Fruit fly (Drosophila melanogaster) whole organism, embryonic: Measurements from ENCODE around the gene cd.

Experiments
- CG11696 ChIP-seq: fragments of 200-800 bp; sonication (Bioruptor generic); IDR thresholded peaks from 2 replicates; pipeline ENCODE4 v1.3.6; 2022; ENCODE audit warnings: missing biosample characterization, missing genetic modification characterization
- CG12299 ChIP-seq: fragments of 200-800 bp; sonication (Bioruptor generic); optimal IDR thresholded peaks from 2 replicates; lab custom pipeline; 2018; ENCODE audit warnings: missing biosample characterization, mild to moderate bottlenecking, missing genetic modification characterization
- CG13296 ChIP-seq: fragments of 200-800 bp; sonication (Bioruptor generic); optimal IDR thresholded peaks from 3 replicates; lab custom pipeline; 2018; ENCODE audit warnings: missing biosample characterization, mild to moderate bottlenecking, missing genetic modification characterization
- CG14860 ChIP-seq: fragments of 200-800 bp; sonication (Bioruptor generic); IDR thresholded peaks from 3 replicates; pipeline ENCODE4 v1.3.6; 2022; ENCODE audit warnings: missing biosample characterization, missing genetic modification characterization; ENCODE audit not compliant: partially characterized antibody
- CG15479 ChIP-seq: fragments of 200-800 bp; sonication (Bioruptor generic); optimal IDR thresholded peaks from 3 replicates; lab custom pipeline; 2019; ENCODE audit warnings: missing biosample characterization, mild to moderate bottlenecking, missing genetic modification characterization, moderate library complexity
- CG17802 ChIP-seq: fragments of 200-800 bp; sonication (Bioruptor generic); optimal IDR thresholded peaks from 2 replicates; lab custom pipeline; 2018; ENCODE audit warnings: missing biosample characterization, mild to moderate bottlenecking, missing genetic modification characterization, moderate library complexity
- CG2678 ChIP-seq: fragments of 200-800 bp; sonication (Bioruptor generic); optimal IDR thresholded peaks from 3 replicates; lab custom pipeline; 2019; ENCODE audit warnings: missing biosample characterization, mild to moderate bottlenecking, missing genetic modification characterization, moderate library complexity
- CG30020 ChIP-seq: fragments of 200-800 bp; optimal IDR thresholded peaks from 2 replicates; lab custom pipeline; 2019; ENCODE audit warnings: missing biosample characterization, mild to moderate bottlenecking, missing genetic modification characterization, moderate library complexity
- CG31441 ChIP-seq: fragments of 200-800 bp; sonication (Bioruptor generic); IDR thresholded peaks from 2 replicates; pipeline ENCODE4 v1.3.6; 2022; ENCODE audit warnings: missing biosample characterization, missing genetic modification characterization
- CG7745 ChIP-seq: fragments of 200-800 bp; sonication (Bioruptor generic); optimal IDR thresholded peaks from 2 replicates; lab custom pipeline; 2018; ENCODE audit warnings: missing biosample characterization, mild to moderate bottlenecking, missing genetic modification characterization, moderate library complexity
- CG7839 ChIP-seq: fragments of 200-800 bp; sonication (Bioruptor generic); optimal IDR thresholded peaks from 3 replicates; lab custom pipeline; 2018; ENCODE audit warnings: missing biosample characterization, mild to moderate bottlenecking, missing genetic modification characterization, moderate library complexity
- CG7963 ChIP-seq: fragments of 200-800 bp; sonication (Bioruptor generic); IDR thresholded peaks from 3 replicates; pipeline ENCODE4 v1.3.6; 2022; ENCODE audit warnings: missing biosample characterization, missing genetic modification characterization; ENCODE audit not compliant: partially characterized antibody
- CG8281 ChIP-seq: fragments of 200-800 bp; sonication (Bioruptor generic); optimal IDR thresholded peaks from 2 replicates; lab custom pipeline; 2018; ENCODE audit warnings: missing biosample characterization, mild to moderate bottlenecking, missing genetic modification characterization, moderate library complexity
- CG9437 ChIP-seq: fragments of 200-800 bp; sonication (Bioruptor generic); optimal IDR thresholded peaks from 2 replicates; lab custom pipeline; 2018; ENCODE audit warnings: missing biosample characterization, mild to moderate bottlenecking, missing genetic modification characterization
- CG9609 ChIP-seq: fragments of 200-800 bp; sonication (Bioruptor generic); optimal IDR thresholded peaks from 3 replicates; lab custom pipeline; 2016; ENCODE audit warnings: missing biosample characterization, missing genetic modification characterization
- CG9727 ChIP-seq: fragments of 200-800 bp; sonication (Bioruptor generic); optimal IDR thresholded peaks from 3 replicates; lab custom pipeline; 2017; ENCODE audit warnings: missing biosample characterization, mild to moderate bottlenecking, missing genetic modification characterization
- CG9797 ChIP-seq: fragments of 200-800 bp; sonication (Bioruptor generic); optimal IDR thresholded peaks from 3 replicates; lab custom pipeline; 2018; ENCODE audit warnings: missing biosample characterization, mild to moderate bottlenecking, missing genetic modification characterization
- CTCF ChIP-seq: fragments of 200-800 bp; sonication (Bioruptor generic); optimal IDR thresholded peaks from 2 replicates; lab custom pipeline; 2017; ENCODE audit warnings: missing biosample characterization, mild to moderate bottlenecking, missing genetic modification characterization, moderate library complexity
- Deaf1 ChIP-seq: fragments of 200-800 bp; optimal IDR thresholded peaks from 3 replicates; lab custom pipeline; 2019; ENCODE audit warnings: missing biosample characterization, mild to moderate bottlenecking, missing genetic modification characterization, moderate library complexity
- Ets97D ChIP-seq: fragments of 200-800 bp; sonication (Bioruptor generic); optimal IDR thresholded peaks from 3 replicates; lab custom pipeline; 2016; ENCODE audit warnings: missing biosample characterization, missing genetic modification characterization
- HHEX ChIP-seq: fragments of 200-800 bp; sonication (Bioruptor generic); optimal IDR thresholded peaks from 3 replicates; lab custom pipeline; 2017; ENCODE audit warnings: missing biosample characterization, mild to moderate bottlenecking, missing genetic modification characterization, missing genetic modification reagents
- Med ChIP-seq: fragments of 200-800 bp; sonication (Bioruptor generic); peaks from one replicate; lab custom pipeline; 2016; ENCODE audit warnings: missing biosample characterization, missing genetic modification characterization, mild to moderate bottlenecking, inconsistent platforms, moderate library complexity
- Pdp1 ChIP-seq, 2 experiments: fragments of 200-800 bp; sonication (Bioruptor generic); optimal IDR thresholded peaks; 3 replicates each; lab custom pipeline; 2016; ENCODE audit warnings: missing biosample characterization in 2 of 2, missing genetic modification characterization in 2 of 2, mild to moderate bottlenecking in 1 of 2, moderate library complexity in 1 of 2
- Ptx1 ChIP-seq: fragments of 200-800 bp; sonication (Bioruptor generic); IDR thresholded peaks from 2 replicates; pipeline ENCODE4 v1.3.6; 2022; ENCODE audit warnings: missing biosample characterization, missing genetic modification characterization
- Rx ChIP-seq: fragments of 200-800 bp; sonication (Bioruptor generic); IDR thresholded peaks from 2 replicates; pipeline ENCODE4 v1.3.6; 2022; ENCODE audit warnings: missing biosample characterization, missing genetic modification characterization
- ato ChIP-seq: fragments of 200-800 bp; sonication (Bioruptor generic); IDR thresholded peaks from 2 replicates; pipeline ENCODE4 v1.3.6; 2022; ENCODE audit warnings: missing biosample characterization, missing genetic modification characterization; ENCODE audit not compliant: partially characterized antibody
- bcd ChIP-seq: fragments of 200-800 bp; sonication (Bioruptor generic); optimal IDR thresholded peaks from 2 replicates; lab custom pipeline; 2017; ENCODE audit warnings: missing biosample characterization, mild to moderate bottlenecking, missing genetic modification characterization
- ci ChIP-seq: fragments of 200-800 bp; sonication (Bioruptor generic); IDR thresholded peaks from 3 replicates; pipeline ENCODE4 v1.3.6; 2022; ENCODE audit warnings: missing biosample characterization, missing genetic modification characterization
- danr ChIP-seq: fragments of 200-800 bp; sonication (Bioruptor generic); IDR thresholded peaks from 2 replicates; pipeline ENCODE4 v1.3.6; 2022; ENCODE audit warnings: missing biosample characterization, missing genetic modification characterization
- en ChIP-seq: fragments of 200-800 bp; sonication (Bioruptor generic); optimal IDR thresholded peaks from 2 replicates; lab custom pipeline; 2016; ENCODE audit warnings: missing biosample characterization, missing genetic modification characterization
- eyg ChIP-seq: fragments of 200-800 bp; sonication (Bioruptor generic); optimal IDR thresholded peaks from 3 replicates; lab custom pipeline; 2016; ENCODE audit warnings: missing biosample characterization, missing genetic modification characterization
- insv ChIP-seq, 2 experiments: fragments of 200-800 bp; sonication (Bioruptor generic); optimal IDR thresholded peaks; 3 replicates each; lab custom pipeline; 2016 to 2018; ENCODE audit warnings: missing biosample characterization in 2 of 2, missing genetic modification characterization in 2 of 2
- inv ChIP-seq: fragments of 200-800 bp; sonication (Bioruptor generic); IDR thresholded peaks from 2 replicates; pipeline ENCODE4 v1.3.6; 2022; ENCODE audit warnings: missing biosample characterization, missing genetic modification characterization; ENCODE audit not compliant: partially characterized antibody
- kay ChIP-seq: fragments of 200-800 bp; sonication (Bioruptor generic); optimal IDR thresholded peaks from 2 replicates; lab custom pipeline; 2016; ENCODE audit warnings: missing biosample characterization, missing genetic modification characterization
- knrl ChIP-seq: fragments of 200-800 bp; sonication (Bioruptor generic); IDR thresholded peaks from 3 replicates; pipeline ENCODE4 v1.3.6; 2022; ENCODE audit warnings: missing biosample characterization, missing genetic modification characterization; ENCODE audit not compliant: partially characterized antibody
- lmd ChIP-seq: fragments of 200-800 bp; sonication (Bioruptor generic); IDR thresholded peaks from 2 replicates; pipeline ENCODE4 v1.3.6; 2022; ENCODE audit warnings: missing biosample characterization, missing genetic modification characterization
- lola ChIP-seq, 3 experiments: fragments of >200 bp in 2 of 3; fragments of 200-800 bp in 1 of 3; sonication (Bioruptor generic) in 1 of 3; optimal IDR thresholded peaks; 2 replicates each; lab custom pipeline; 2017 to 2019; ENCODE audit warnings: missing biosample characterization in 3 of 3, missing genetic modification characterization in 3 of 3, mild to moderate bottlenecking in 1 of 3, moderate library complexity in 1 of 3
- mam ChIP-seq: fragments of 200-800 bp; sonication (Bioruptor generic); optimal IDR thresholded peaks from 3 replicates; lab custom pipeline; 2016; ENCODE audit warnings: missing biosample characterization, missing genetic modification characterization
- nau ChIP-seq: fragments of 200-800 bp; sonication (Bioruptor generic); optimal IDR thresholded peaks from 3 replicates; lab custom pipeline; 2017; ENCODE audit warnings: missing biosample characterization, mild to moderate bottlenecking, missing genetic modification characterization, missing genetic modification reagents
- nerfin-2 ChIP-seq: fragments of 200-800 bp; sonication (Bioruptor generic); IDR thresholded peaks from 2 replicates; pipeline ENCODE4 v1.3.6; 2022; ENCODE audit warnings: missing biosample characterization, missing genetic modification characterization; ENCODE audit not compliant: partially characterized antibody
- nmo ChIP-seq: fragments of 200-800 bp; sonication (Bioruptor generic); optimal IDR thresholded peaks from 2 replicates; lab custom pipeline; 2018; ENCODE audit warnings: missing biosample characterization, mild to moderate bottlenecking, missing genetic modification characterization, moderate library complexity
- p53 ChIP-seq: fragments of 200-800 bp; sonication (Bioruptor generic); optimal IDR thresholded peaks from 2 replicates; lab custom pipeline; 2016; ENCODE audit warnings: missing biosample characterization, missing genetic modification characterization
- psq ChIP-seq: fragments of 200-800 bp; sonication (Bioruptor generic); optimal IDR thresholded peaks from 2 replicates; lab custom pipeline; 2017; ENCODE audit warnings: missing biosample characterization, missing genetic modification characterization
- pzg ChIP-seq: fragments of 200-800 bp; sonication (Bioruptor generic); optimal IDR thresholded peaks from 3 replicates; lab custom pipeline; 2018; ENCODE audit warnings: missing biosample characterization, mild to moderate bottlenecking, missing genetic modification characterization, moderate library complexity
- slbo ChIP-seq: fragments of 200-800 bp; sonication (Bioruptor generic); IDR thresholded peaks from 2 replicates; pipeline ENCODE4 v1.3.6; 2022; ENCODE audit warnings: missing biosample characterization, missing genetic modification characterization
- slp2 ChIP-seq: fragments of 200-800 bp; sonication (Bioruptor generic); optimal IDR thresholded peaks from 2 replicates; lab custom pipeline; 2016; ENCODE audit warnings: missing biosample characterization, missing genetic modification characterization
- trem ChIP-seq: fragments of 200-800 bp; optimal IDR thresholded peaks from 3 replicates; lab custom pipeline; 2019; ENCODE audit warnings: missing biosample characterization, mild to moderate bottlenecking, missing genetic modification characterization, moderate library complexity
- wor ChIP-seq: fragments of 200-800 bp; sonication (Bioruptor generic); IDR thresholded peaks from 2 replicates; pipeline ENCODE4 v1.3.6; 2022; ENCODE audit warnings: missing biosample characterization, missing genetic modification characterization

The cd gene

DNA sequence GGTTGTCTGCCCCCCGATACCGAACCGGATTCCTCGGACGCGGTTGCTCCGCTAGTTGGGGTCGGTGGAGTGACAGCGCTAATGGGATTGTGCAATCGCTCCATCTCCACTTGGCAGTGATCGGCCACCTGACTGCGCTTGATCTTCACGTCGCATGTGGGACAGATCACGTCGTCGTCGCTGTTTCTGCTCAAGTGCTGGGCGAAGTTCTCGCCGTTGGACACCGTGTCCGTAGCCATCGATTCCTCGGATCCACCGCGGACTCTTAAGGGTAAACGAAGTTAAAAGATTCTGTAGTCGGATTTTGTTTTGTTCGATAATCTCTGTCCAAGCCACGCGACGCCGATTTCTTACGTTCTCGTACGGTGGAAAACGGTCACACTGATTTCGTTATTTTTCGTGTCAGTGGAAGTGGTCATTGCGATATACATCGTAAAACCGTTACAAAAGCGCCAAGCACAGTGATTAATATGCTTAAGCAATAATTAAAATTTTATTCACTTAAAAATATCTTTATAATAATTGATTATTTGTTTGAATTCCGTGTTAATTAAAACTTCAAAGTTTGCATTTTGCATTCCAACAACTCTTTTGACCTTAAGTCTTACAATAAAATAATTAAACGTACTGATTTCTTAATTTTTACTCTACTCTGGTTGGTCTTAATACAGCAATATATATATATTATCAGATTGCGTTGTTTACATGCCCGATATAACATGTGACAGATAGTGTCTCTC lies 31.4 kb downstream of the cd start, which contains the start of gene RNF220 (continued):
- TF ChIP-seq CG8281 (tag; lab: Kevin White, UChicago), result no peak
- TF ChIP-seq Ets97D (GFP tag; lab: Kevin White, UChicago), result peak; percentile 20
- TF ChIP-seq CG2678 (tag; lab: Kevin White, UChicago), result peak; percentile 35
- TF ChIP-seq Rx, result no peak
- TF ChIP-seq slp2 (GFP tag; lab: Kevin White, UChicago), result no peak
- 0 out of 3 replicates have a peak, but pooled peaks have one; percentile 9 for TF ChIP-seq ci
- no peak for TF ChIP-seq HHEX
- peak; percentile 59 for TF ChIP-seq CG9797 (GFP tag; lab: Kevin White, UChicago)
- TF ChIP-seq bcd (GFP tag; lab: Kevin White, UChicago), result peak; percentile 28
- no peak for TF ChIP-seq danr (GFP tag; lab: Robert Waterston, UW)
- TF ChIP-seq CG9727 (GFP tag; lab: Kevin White, UChicago), result peak; percentile 50
- peak; percentile 48; the same call in 1 of the 2 replicates for TF ChIP-seq inv (GFP tag; lab: Robert Waterston, UW)
- TF ChIP-seq nau (GFP tag; lab: Kevin White, UChicago), result no peak
- peak; percentile 58; the same call in 1 of the 2 replicates for TF ChIP-seq CG31441 (GFP tag; lab: Robert Waterston, UW)
- peak; percentile 38 for TF ChIP-seq slbo (GFP tag; lab: Robert Waterston, UW)
- TF ChIP-seq eyg, result no peak
- TF ChIP-seq knrl (GFP tag; lab: Robert Waterston, UW), result no peak; the same call in none of the 3 replicates
- TF ChIP-seq CG17802 (tag; lab: Kevin White, UChicago), result no peak
- TF ChIP-seq kay, result no peak
- no peak for TF ChIP-seq psq
- TF ChIP-seq CG7839 (tag; lab: Kevin White, UChicago), result peak; percentile 39
- peak; percentile 59 for TF ChIP-seq Med (GFP tag; lab: Kevin White, UChicago)
- no peak for TF ChIP-seq en (GFP tag; lab: Kevin White, UChicago)
- TF ChIP-seq Pdp1 (GFP tag; optimal IDR thresholded peaks at IDR 0.05; lab: Kevin White, UChicago), result peak in 1 of 2 experiments; percentile 58
- no peak for TF ChIP-seq CG15479 (GFP tag; lab: Kevin White, UChicago)
- no peak for TF ChIP-seq CG9609 (GFP tag; lab: Kevin White, UChicago)
- peak; percentile 8 for TF ChIP-seq trem (tag; lab: Kevin White, UChicago)
- TF ChIP-seq CG30020 (tag; lab: Kevin White, UChicago), result peak; percentile 6
- TF ChIP-seq CG13296 (GFP tag; lab: Kevin White, UChicago), result no peak
- TF ChIP-seq insv (GFP tag; optimal IDR thresholded peaks at IDR 0.05; lab: Kevin White, UChicago), result no peak
- no peak for TF ChIP-seq Deaf1 (tag; lab: Kevin White, UChicago)
- TF ChIP-seq CG14860 (GFP tag; lab: Robert Waterston, UW), result no peak; the same call in 2 of the 3 replicates
- TF ChIP-seq CG12299, result no peak
- TF ChIP-seq wor (GFP tag; lab: Robert Waterston, UW), result no peak
- TF ChIP-seq CG11696 (GFP tag; lab: Robert Waterston, UW), result no peak
- peak; percentile 8; the same call in 1 of the 2 replicates for TF ChIP-seq Ptx1 (GFP tag; lab: Robert Waterston, UW)
- TF ChIP-seq mam (GFP tag; lab: Kevin White, UChicago), result no peak
- TF ChIP-seq p53 (GFP tag; lab: Kevin White, UChicago), result no peak
- no peak for TF ChIP-seq CG7745
- peak; percentile 45 for TF ChIP-seq nmo
- peak; percentile 47 for TF ChIP-seq ato (GFP tag; lab: Robert Waterston, UW)
- peak; percentile 38 for TF ChIP-seq CTCF (GFP tag; lab: Kevin White, UChicago)
- TF ChIP-seq lmd (GFP tag; lab: Robert Waterston, UW), result no peak
- TF ChIP-seq lola (GFP tag; optimal IDR thresholded peaks at IDR 0.05; lab: Kevin White, UChicago), result peak in 1 of 3 experiments; percentile 16
- peak; percentile 61; the same call in 2 of the 3 replicates for TF ChIP-seq CG7963 (GFP tag; lab: Robert Waterston, UW)
- TF ChIP-seq nerfin-2 (GFP tag; lab: Robert Waterston, UW), result no peak; the same call in 1 of the 2 replicates
- peak; percentile 51 for TF ChIP-seq pzg (GFP tag; lab: Kevin White, UChicago)
- TF ChIP-seq CG9437 (GFP tag; lab: Kevin White, UChicago), result peak; percentile 97
